Worm (Caenorhabditis elegans) whole organism, late embryonic: ENCODE measurements around the gene D1005.2.

Source experiments
- C08G9.2 ChIP-seq: sonication (generic microtip); optimal IDR thresholded peaks from 2 replicates; lab custom pipeline; 2016; ENCODE audit warnings: mild to moderate bottlenecking, missing genetic modification characterization, moderate library complexity, missing compliant biosample characterization
- C38D4.7 ChIP-seq: fragments of 200-800 bp; sonication (Bioruptor generic); optimal IDR thresholded peaks from 2 replicates; lab custom pipeline; 2018; ENCODE audit warnings: mild to moderate bottlenecking, missing genetic modification characterization, moderate library complexity, missing compliant biosample characterization
- F13H6.1 ChIP-seq: sonication (generic microtip); optimal IDR thresholded peaks from 2 replicates; lab custom pipeline; 2016; ENCODE audit warnings: missing genetic modification characterization, missing compliant biosample characterization
- K02D7.2 ChIP-seq: sonication (generic microtip); optimal IDR thresholded peaks from 2 replicates; lab custom pipeline; 2017; ENCODE audit warnings: mild to moderate bottlenecking, missing genetic modification characterization, missing compliant biosample characterization
- K09A11.1 ChIP-seq: sonication (generic microtip); optimal IDR thresholded peaks from 2 replicates; lab custom pipeline; 2017; ENCODE audit warnings: antibody characterized with exemption, mild to moderate bottlenecking, missing genetic modification characterization, missing compliant biosample characterization; ENCODE audit not compliant: insufficient read depth
- T23F11.4 ChIP-seq: fragments of 200-800 bp; sonication (Bioruptor generic); optimal IDR thresholded peaks from 2 replicates; lab custom pipeline; 2018; ENCODE audit warnings: mild to moderate bottlenecking, missing genetic modification characterization, missing compliant biosample characterization
- Y22D7AL.16 ChIP-seq: sonication (generic microtip); optimal IDR thresholded peaks from 2 replicates; lab custom pipeline; 2016; ENCODE audit warnings: missing genetic modification characterization, missing compliant biosample characterization
- ama-1 ChIP-seq: fragments of 150-350 bp; optimal IDR thresholded peaks from 2 replicates; lab custom pipeline; 2014
- ceh-18 ChIP-seq: sonication (generic microtip); optimal IDR thresholded peaks from 2 replicates; lab custom pipeline; 2016; ENCODE audit warnings: missing genetic modification characterization, missing compliant biosample characterization
- ceh-30 ChIP-seq: fragments of 150-350 bp; optimal IDR thresholded peaks from 2 replicates; lab custom pipeline; 2014; ENCODE audit warnings: missing biosample characterization, missing genetic modification characterization
- ceh-31 ChIP-seq: sonication (generic microtip); optimal IDR thresholded peaks from 2 replicates; lab custom pipeline; 2016; ENCODE audit warnings: missing genetic modification characterization, missing compliant biosample characterization
- ceh-34 ChIP-seq: sonication (generic microtip); optimal IDR thresholded peaks from 2 replicates; lab custom pipeline; 2016; ENCODE audit warnings: mild to moderate bottlenecking, missing genetic modification characterization, missing compliant biosample characterization
- ceh-48 ChIP-seq: sonication (generic microtip); optimal IDR thresholded peaks from 2 replicates; lab custom pipeline; 2016; ENCODE audit warnings: missing genetic modification characterization, inconsistent platforms, missing compliant biosample characterization
- ceh-6 ChIP-seq: fragments of 200-800 bp; sonication (Bioruptor generic); optimal IDR thresholded peaks from 2 replicates; lab custom pipeline; 2018; ENCODE audit warnings: mild to moderate bottlenecking, missing genetic modification characterization, missing compliant biosample characterization
- ceh-9 ChIP-seq: sonication (generic microtip); optimal IDR thresholded peaks from 2 replicates; lab custom pipeline; 2016; ENCODE audit warnings: mild to moderate bottlenecking, missing genetic modification characterization, inconsistent platforms, missing compliant biosample characterization
- che-1 ChIP-seq: sonication (generic microtip); optimal IDR thresholded peaks from 2 replicates; lab custom pipeline; 2016; ENCODE audit warnings: mild to moderate bottlenecking, missing genetic modification characterization, missing compliant biosample characterization
- elt-2 ChIP-seq: sonication (generic microtip); optimal IDR thresholded peaks from 2 replicates; lab custom pipeline; 2016; ENCODE audit warnings: missing genetic modification reagents, missing genetic modification characterization, missing compliant biosample characterization
- ets-4 ChIP-seq: sonication (generic microtip); optimal IDR thresholded peaks from 2 replicates; lab custom pipeline; 2016; ENCODE audit warnings: missing genetic modification characterization, missing compliant biosample characterization
- fax-1 ChIP-seq: sonication (generic microtip); optimal IDR thresholded peaks from 2 replicates; lab custom pipeline; 2016; ENCODE audit warnings: missing genotype, missing genetic modification characterization, missing compliant biosample characterization
- fkh-10 ChIP-seq: fragments of 150-350 bp; optimal IDR thresholded peaks from 2 replicates; lab custom pipeline; 2014; ENCODE audit warnings: missing biosample characterization, missing genetic modification reagents, missing genetic modification characterization
- gmeb-2 ChIP-seq: sonication (generic microtip); optimal IDR thresholded peaks from 2 replicates; lab custom pipeline; 2016; ENCODE audit warnings: missing genetic modification characterization, inconsistent platforms, missing compliant biosample characterization
- hlh-15 ChIP-seq: sonication (generic microtip); optimal IDR thresholded peaks from 2 replicates; lab custom pipeline; 2016; ENCODE audit warnings: missing genetic modification characterization, missing compliant biosample characterization
- hlh-30 ChIP-seq: sonication (generic microtip); optimal IDR thresholded peaks from 2 replicates; lab custom pipeline; 2017; ENCODE audit warnings: antibody characterized with exemption, missing genetic modification characterization, missing compliant biosample characterization; ENCODE audit not compliant: insufficient read depth
- hlh-8 ChIP-seq: sonication (generic microtip); optimal IDR thresholded peaks from 2 replicates; lab custom pipeline; 2016; ENCODE audit warnings: missing genotype, missing genetic modification characterization, missing compliant biosample characterization
- lim-6 ChIP-seq: sonication (generic microtip); optimal IDR thresholded peaks from 2 replicates; lab custom pipeline; 2016; ENCODE audit warnings: missing genetic modification characterization, missing compliant biosample characterization
- madf-2 ChIP-seq: sonication (generic microtip); optimal IDR thresholded peaks from 2 replicates; lab custom pipeline; 2017; ENCODE audit warnings: missing genetic modification characterization, missing compliant biosample characterization
- nfya-1 ChIP-seq: sonication (generic microtip); optimal IDR thresholded peaks from 2 replicates; lab custom pipeline; 2017; ENCODE audit warnings: missing genetic modification characterization, mild to moderate bottlenecking, missing compliant biosample characterization, antibody characterized with exemption, moderate library complexity
- nhr-11 ChIP-seq: fragments of 150-350 bp; optimal IDR thresholded peaks from 2 replicates; lab custom pipeline; 2014; ENCODE audit warnings: missing biosample characterization, missing genetic modification characterization
- pag-3 ChIP-seq: sonication (generic microtip); optimal IDR thresholded peaks from 2 replicates; lab custom pipeline; 2016; ENCODE audit warnings: missing compliant biosample characterization, missing genetic modification characterization, borderline replicate concordance
- pat-9 ChIP-seq: fragments of 200-800 bp; sonication (Bioruptor generic); optimal IDR thresholded peaks from 2 replicates; lab custom pipeline; 2018; ENCODE audit warnings: mild to moderate bottlenecking, missing genetic modification characterization, moderate library complexity, missing compliant biosample characterization
- pax-1 ChIP-seq: fragments of 150-350 bp; optimal IDR thresholded peaks from 2 replicates; lab custom pipeline; 2014; ENCODE audit warnings: missing biosample characterization, missing genetic modification characterization
- pha-2 ChIP-seq: sonication (generic microtip); optimal IDR thresholded peaks from 2 replicates; lab custom pipeline; 2017; ENCODE audit warnings: mild to moderate bottlenecking, missing genetic modification characterization, missing compliant biosample characterization
- rnt-1 ChIP-seq: sonication (generic microtip); optimal IDR thresholded peaks from 2 replicates; lab custom pipeline; 2016; ENCODE audit warnings: missing genetic modification characterization, missing compliant biosample characterization
- sdc-2 ChIP-seq: sonication (generic microtip); optimal IDR thresholded peaks from 2 replicates; lab custom pipeline; 2016; ENCODE audit warnings: missing genotype, missing genetic modification characterization, missing compliant biosample characterization
- sox-4 ChIP-seq: sonication (generic microtip); optimal IDR thresholded peaks from 2 replicates; lab custom pipeline; 2017; ENCODE audit warnings: mild to moderate bottlenecking, missing genetic modification characterization, inconsistent platforms, missing compliant biosample characterization
- tbx-2 ChIP-seq: sonication (generic microtip); optimal IDR thresholded peaks from 2 replicates; lab custom pipeline; 2016; ENCODE audit warnings: missing genetic modification characterization, missing compliant biosample characterization
- tbx-7 ChIP-seq: sonication (generic microtip); optimal IDR thresholded peaks from 2 replicates; lab custom pipeline; 2016; ENCODE audit warnings: missing genotype, missing genetic modification characterization, missing compliant biosample characterization
- unc-42 ChIP-seq: sonication (generic microtip); optimal IDR thresholded peaks from 2 replicates; lab custom pipeline; 2016; ENCODE audit warnings: missing genotype, missing genetic modification characterization, missing compliant biosample characterization
- zip-5 ChIP-seq: sonication (generic microtip); optimal IDR thresholded peaks from 2 replicates; lab custom pipeline; 2016; ENCODE audit warnings: missing genetic modification characterization, missing compliant biosample characterization

D1005.2 gene

ce11 chrX:1473794-1474193 is 15.0 kb downstream of the D1005.2 start:
- no peak for TF ChIP-seq sdc-2 (tag; lab: Kevin White, UChicago)
- no peak for TF ChIP-seq sox-4 (tag; lab: Kevin White, UChicago)
- TF ChIP-seq C38D4.7 = no peak
- no peak for TF ChIP-seq lim-6 (tag; lab: Kevin White, UChicago)
- no peak for TF ChIP-seq pha-2 (tag; lab: Kevin White, UChicago)
- no peak for TF ChIP-seq pax-1 (tag; lab: Kevin White, UChicago)
- TF ChIP-seq tbx-7 (tag; lab: Kevin White, UChicago) = no peak
- TF ChIP-seq rnt-1 (tag; lab: Kevin White, UChicago) = no peak
- no peak for TF ChIP-seq F13H6.1
- TF ChIP-seq K02D7.2 = no peak
- TF ChIP-seq elt-2 (tag; lab: Kevin White, UChicago) = no peak
- no peak for TF ChIP-seq ceh-34 (tag; lab: Kevin White, UChicago)
- no peak for TF ChIP-seq K09A11.1 (tag; lab: Kevin White, UChicago)

ce11 chrX:1476005-1476404 is 17.2 kb downstream of the D1005.2 start:
- TF ChIP-seq sdc-2 (tag; lab: Kevin White, UChicago) = peak; percentile 4
- TF ChIP-seq ceh-6 = no peak

ce11 chrX:1477932-1478331 is 19.1 kb downstream of the D1005.2 start:
- TF ChIP-seq elt-2 (tag; lab: Kevin White, UChicago) (peak; percentile 98), C38D4.7 (no peak)
- TF ChIP-seq, all 69 proteins: peak for 1

ce11 chrX:1478569-1478968 is 19.7 kb downstream of the D1005.2 start:
- TF ChIP-seq unc-42 (tag; lab: Kevin White, UChicago) (peak; percentile 18), C08G9.2 (tag; lab: Kevin White, UChicago) (no peak)

ce11 chrX:1479190-1479589 is 20.4 kb downstream of the D1005.2 start, which contains the start of gene acly-1:
TSS of gene acly-1 (plus strand) at chrX:1479542.
- TF ChIP-seq pag-3 (tag; lab: Kevin White, UChicago) (no peak), fkh-10 (GFP tag; lab: Kevin White, UChicago) (no peak), zip-5 (tag; lab: Kevin White, UChicago) (no peak), T23F11.4 (no peak), ceh-31 (tag; lab: Kevin White, UChicago) (no peak), lim-6 (tag; lab: Kevin White, UChicago) (no peak), ceh-9 (no peak), pat-9 (tag; lab: Kevin White, UChicago) (no peak), F13H6.1 (no peak), K02D7.2 (no peak), ceh-18 (no peak), unc-42 (tag; lab: Kevin White, UChicago) (no peak), che-1 (tag; lab: Kevin White, UChicago) (no peak), ama-1 (no peak), ceh-30 (tag; lab: Kevin White, UChicago) (no peak)

ce11 chrX:1479637-1480036 is 20.8 kb downstream of the D1005.2 start:
- TF ChIP-seq hlh-8 (tag; lab: Kevin White, UChicago) (no peak), madf-2 (tag; lab: Kevin White, UChicago) (no peak), gmeb-2 (tag; lab: Kevin White, UChicago) (no peak), Y22D7AL.16 (tag; lab: Kevin White, UChicago) (no peak), hlh-30 (no peak), fax-1 (tag; lab: Kevin White, UChicago) (no peak), hlh-15 (tag; lab: Kevin White, UChicago) (no peak), nhr-11 (tag; lab: Kevin White, UChicago) (no peak), ceh-48 (tag; lab: Kevin White, UChicago) (no peak), tbx-2 (tag; lab: Kevin White, UChicago) (no peak), unc-42 (tag; lab: Kevin White, UChicago) (no peak), ets-4 (tag; lab: Kevin White, UChicago) (no peak), K02D7.2 (no peak), C08G9.2 (tag; lab: Kevin White, UChicago) (no peak), nfya-1 (tag; lab: Kevin White, UChicago) (no peak)
